Worm (Caenorhabditis elegans): ENCODE results near the gene D1054.5.

The D1054.5 gene

ce11 chrV:10795494-10795893 is 19.1 kb upstream of the D1054.5 start, which contains the start of gene D1054.19:
Gene D1054.19, plus strand, starts transcription at chrV:10795794.
- TF ChIP-seq mls-2 (tag; optimal IDR thresholded peaks at IDR 0.05) = no peak

- TF ChIP-seq nhr-237 (tag; optimal IDR thresholded peaks at IDR 0.05) (no peak), unc-62 (GFP tag; optimal IDR thresholded peaks at IDR 0.05) (no peak), pha-4 (tag; optimal IDR thresholded peaks at IDR 0.05) (no peak), ztf-11 (tag; optimal IDR thresholded peaks at IDR 0.05) (no peak), nhr-28 (tag; optimal IDR thresholded peaks at IDR 0.05) (no peak), elt-1 (tag; optimal IDR thresholded peaks at IDR 0.05; ENCODE audit: borderline replicate concordance, insufficient read depth) (no peak), elt-3 (tag; optimal IDR thresholded peaks at IDR 0.05) (no peak), unc-120 (tag; optimal IDR thresholded peaks at IDR 0.05; ENCODE audit: poor library complexity, severe bottlenecking) (no peak), nhr-12 (tag; optimal IDR thresholded peaks at IDR 0.05) (no peak), nhr-76 (tag; optimal IDR thresholded peaks at IDR 0.05) (no peak), ceh-39 (tag; optimal IDR thresholded peaks at IDR 0.05) (no peak), sptf-1 (tag; optimal IDR thresholded peaks at IDR 0.05) (no peak), cnd-1 (tag; optimal IDR thresholded peaks at IDR 0.05) (no peak), flh-1 (GFP tag; optimal IDR thresholded peaks at IDR 0.05) (no peak), mep-1 (tag; optimal IDR thresholded peaks at IDR 0.05) (no peak), blmp-1 (tag; optimal IDR thresholded peaks at IDR 0.05) (no peak), sem-2 (GFP tag; optimal IDR thresholded peaks at IDR 0.05) (no peak)
Observed at ce11 chrV:10794463-10794862, 18.1 kb upstream of the D1054.5 start.

DNA sequence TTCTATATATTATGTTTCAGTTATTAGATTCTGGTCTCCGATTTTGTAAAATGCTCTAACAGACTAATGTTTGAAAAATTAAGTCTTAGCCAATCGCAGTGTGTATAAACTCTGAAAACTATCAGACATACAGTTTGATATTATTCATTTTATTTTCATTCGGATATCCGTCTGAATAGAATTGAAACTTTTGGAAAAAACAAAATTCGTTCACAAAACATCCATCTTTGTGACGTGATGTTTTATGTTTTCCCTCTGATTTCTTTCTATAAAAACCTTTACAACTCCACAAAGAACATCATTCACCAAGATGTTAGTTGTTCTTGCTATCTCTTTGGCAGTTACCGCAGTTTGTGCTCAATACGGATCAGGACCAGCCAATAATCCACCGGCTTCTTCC is 17.1 kb upstream of the D1054.5 start, which contains the start of gene ule-3:
TSS of gene ule-3 (plus strand) at position 301 of the 400 bp plus-strand sequence.
- no peak for TF ChIP-seq nhr-76 (tag; optimal IDR thresholded peaks at IDR 0.05)

DNA sequence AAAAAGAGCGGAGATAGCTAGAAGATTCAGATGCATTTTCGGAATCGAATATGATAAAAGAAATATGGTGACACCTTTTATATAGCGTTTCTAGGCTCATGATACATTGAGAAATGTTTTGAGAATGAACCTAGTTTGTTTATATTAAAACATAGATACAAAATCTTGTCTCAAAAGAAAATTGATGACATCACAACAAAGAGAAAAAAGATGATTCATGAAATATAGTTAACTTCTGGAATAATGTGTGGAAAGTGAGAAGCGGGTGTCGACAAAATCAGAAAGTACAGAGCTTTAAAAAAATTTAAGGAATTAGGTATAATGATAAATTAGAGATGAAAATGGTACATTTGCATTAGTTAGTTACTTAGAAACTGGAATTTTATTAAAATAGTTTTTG is 16.4 kb upstream of the D1054.5 start, which contains the start of gene D1054.10:
TSS of gene D1054.10 (minus strand) at position 101 of the 400 bp plus-strand sequence.
- TF ChIP-seq unc-62 (GFP tag; optimal IDR thresholded peaks at IDR 0.05) (no peak), blmp-1 (tag; optimal IDR thresholded peaks at IDR 0.05) (no peak), zip-8 (tag; optimal IDR thresholded peaks at IDR 0.05) (no peak), nhr-2 (tag; optimal IDR thresholded peaks at IDR 0.05) (no peak), M03D4.4 (tag; optimal IDR thresholded peaks at IDR 0.05) (no peak), ceh-83 (GFP tag; optimal IDR thresholded peaks at IDR 0.05) (no peak)

ce11 chrV:10790921-10791320 is 14.5 kb upstream of the D1054.5 start, which contains the start of gene D1054.9:
Gene D1054.9, minus strand, starts transcription at chrV:10791057.
- no peak for TF ChIP-seq sptf-1 (tag; optimal IDR thresholded peaks at IDR 0.05)
- no peak for TF ChIP-seq lin-32 (GFP tag; optimal IDR thresholded peaks at IDR 0.05)
- no peak for TF ChIP-seq unc-62 (GFP tag; optimal IDR thresholded peaks at IDR 0.05)
- TF ChIP-seq ceh-39 (tag; optimal IDR thresholded peaks at IDR 0.05) = no peak
- no peak for TF ChIP-seq unc-39 (tag; optimal IDR thresholded peaks at IDR 0.05)
- no peak for TF ChIP-seq ces-1 (GFP tag; optimal IDR thresholded peaks at IDR 0.05)
- no peak for TF ChIP-seq mep-1 (tag; optimal IDR thresholded peaks at IDR 0.05)
- no peak for TF ChIP-seq pha-4 (tag; optimal IDR thresholded peaks at IDR 0.05)
- TF ChIP-seq tbx-8 (GFP tag; optimal IDR thresholded peaks at IDR 0.05) = no peak
- no peak for TF ChIP-seq sem-2 (GFP tag; optimal IDR thresholded peaks at IDR 0.05)
- TF ChIP-seq mls-2 (tag; optimal IDR thresholded peaks at IDR 0.05) = no peak
- TF ChIP-seq ham-2 (GFP tag; optimal IDR thresholded peaks at IDR 0.05) = no peak

ce11 chrV:10784011-10784410 is 7.6 kb upstream of the D1054.5 start, which contains the start of gene D1054.8:
Gene D1054.8, plus strand, starts transcription at chrV:10784311.
- TF ChIP-seq nhr-76 (tag; optimal IDR thresholded peaks at IDR 0.05) (no peak), bed-3 (GFP tag; optimal IDR thresholded peaks at IDR 0.05) (no peak), sptf-1 (tag; optimal IDR thresholded peaks at IDR 0.05) (no peak), nhr-2 (tag; optimal IDR thresholded peaks at IDR 0.05) (no peak), elt-3 (tag; optimal IDR thresholded peaks at IDR 0.05) (no peak), nhr-28 (tag; optimal IDR thresholded peaks at IDR 0.05) (no peak), lsy-2 (tag; optimal IDR thresholded peaks at IDR 0.05) (no peak), ztf-11 (tag; optimal IDR thresholded peaks at IDR 0.05) (no peak), snpc-4 (tag; optimal IDR thresholded peaks at IDR 0.05) (no peak), ceh-83 (GFP tag; optimal IDR thresholded peaks at IDR 0.05) (no peak), ces-1 (GFP tag; optimal IDR thresholded peaks at IDR 0.05) (no peak), sem-2 (GFP tag; optimal IDR thresholded peaks at IDR 0.05) (no peak), cnd-1 (tag; optimal IDR thresholded peaks at IDR 0.05) (no peak), hlh-1 (tag; optimal IDR thresholded peaks at IDR 0.05) (no peak), mep-1 (tag; optimal IDR thresholded peaks at IDR 0.05) (no peak)
